Worm (Caenorhabditis elegans) whole organism, L4 larva: ENCODE results near the gene fbxc-21.

Source experiments
- F10B5.3 ChIP-seq: sonication (generic microtip); optimal IDR thresholded peaks from 2 replicates; lab custom pipeline; 2016; ENCODE audit warnings: mild to moderate bottlenecking, missing genetic modification characterization, missing compliant biosample characterization
- Y48G9A.11 ChIP-seq: fragments of 200-800 bp; sonication (Bioruptor generic); IDR thresholded peaks from 2 replicates; pipeline ENCODE4 v1.3.6; 2022; ENCODE audit warnings: missing genetic modification reagents, missing genetic modification characterization, missing compliant biosample characterization
- ZK337.2 ChIP-seq: fragments of 200-800 bp; sonication (Bioruptor generic); IDR thresholded peaks from 2 replicates; pipeline ENCODE4 v1.3.6; 2022; ENCODE audit warnings: missing genetic modification reagents, missing genetic modification characterization, missing compliant biosample characterization
- aly-2 ChIP-seq: sonication (generic microtip); optimal IDR thresholded peaks from 2 replicates; lab custom pipeline; 2018; ENCODE audit warnings: missing biosample characterization, missing genetic modification characterization
- ceh-44 ChIP-seq: fragments of 200-800 bp; sonication (Bioruptor generic); IDR thresholded peaks from 2 replicates; pipeline ENCODE4 v1.3.6; 2022; ENCODE audit warnings: missing genetic modification reagents, missing genetic modification characterization, missing compliant biosample characterization
- ceh-62 ChIP-seq: sonication (generic microtip); optimal IDR thresholded peaks from 2 replicates; lab custom pipeline; 2017; ENCODE audit warnings: missing biosample characterization, missing genetic modification characterization
- ceh-82 ChIP-seq: sonication (generic microtip); optimal IDR thresholded peaks from 2 replicates; lab custom pipeline; 2017; ENCODE audit warnings: missing biosample characterization, missing genetic modification characterization
- ces-1 ChIP-seq: fragments of 150-350 bp; sonication (generic microtip); optimal IDR thresholded peaks from 4 replicates; lab custom pipeline; 2014; ENCODE audit warnings: missing biosample characterization, missing genetic modification reagents, missing genetic modification characterization
- cey-2 ChIP-seq: sonication (generic microtip); optimal IDR thresholded peaks from 3 replicates; lab custom pipeline; 2017; ENCODE audit warnings: missing genetic modification characterization, mild to moderate bottlenecking, missing compliant biosample characterization, antibody characterized with exemption, borderline replicate concordance; ENCODE audit not compliant: insufficient read depth
- ctbp-1 ChIP-seq: fragments of 200-800 bp; sonication (Bioruptor generic); IDR thresholded peaks from 2 replicates; pipeline ENCODE4 v1.3.6; 2022; ENCODE audit warnings: missing genetic modification reagents, missing genetic modification characterization, missing compliant biosample characterization
- daf-12 ChIP-seq: fragments of 150-350 bp; optimal IDR thresholded peaks from 2 replicates; lab custom pipeline; 2014; ENCODE audit warnings: missing biosample characterization, missing genetic modification reagents, missing genetic modification characterization
- daf-16 ChIP-seq, 3 experiments: sonication (generic microtip); optimal IDR thresholded peaks; 2 replicates each; lab custom pipeline; 2016 to 2017; ENCODE audit warnings: missing genetic modification characterization in 3 of 3, missing genetic modification reagents in 3 of 3, mild to moderate bottlenecking in 2 of 3, missing compliant biosample characterization in 2 of 3, missing biosample characterization in 1 of 3, moderate library complexity in 1 of 3
- dmd-6 ChIP-seq: fragments of 200-800 bp; sonication (Bioruptor generic); IDR thresholded peaks from 2 replicates; pipeline ENCODE4 v1.3.6; 2022; ENCODE audit warnings: missing genetic modification reagents, missing genetic modification characterization, missing compliant biosample characterization
- dmd-9 ChIP-seq: fragments of 200-800 bp; sonication (Bioruptor generic); IDR thresholded peaks from 2 replicates; pipeline ENCODE4 v1.3.6; 2022; ENCODE audit warnings: missing genetic modification reagents, missing genetic modification characterization, missing compliant biosample characterization
- dpl-1 ChIP-seq: fragments of 150-350 bp; optimal IDR thresholded peaks from 2 replicates; lab custom pipeline; 2014; ENCODE audit warnings: missing biosample characterization, missing genetic modification reagents, missing genetic modification characterization
- duxl-1 ChIP-seq: sonication (generic microtip); optimal IDR thresholded peaks from 2 replicates; lab custom pipeline; 2016; ENCODE audit warnings: mild to moderate bottlenecking, missing genetic modification characterization, moderate library complexity, missing compliant biosample characterization; ENCODE audit not compliant: poor library complexity
- egl-27 ChIP-seq: sonication (generic microtip); optimal IDR thresholded peaks from 3 replicates; lab custom pipeline; 2017; ENCODE audit warnings: missing biosample characterization, missing genetic modification reagents, missing genetic modification characterization
- fos-1 ChIP-seq: fragments of 150-350 bp; optimal IDR thresholded peaks from 2 replicates; lab custom pipeline; 2014; ENCODE audit warnings: missing biosample characterization, missing genetic modification characterization
- hlh-11 ChIP-seq: fragments of 200-800 bp; sonication (Bioruptor generic); optimal IDR thresholded peaks from 2 replicates; lab custom pipeline; 2018; ENCODE audit warnings: mild to moderate bottlenecking, missing genetic modification characterization, missing compliant biosample characterization
- lin-13 ChIP-seq: fragments of 150-350 bp; optimal IDR thresholded peaks from 2 replicates; lab custom pipeline; 2014; ENCODE audit warnings: missing biosample characterization, missing genetic modification reagents, missing genetic modification characterization
- lin-15B ChIP-seq: fragments of 150-350 bp; sonication (generic microtip); optimal IDR thresholded peaks from 3 replicates; lab custom pipeline; 2014; ENCODE audit warnings: missing biosample characterization, missing genetic modification characterization
- lin-38 ChIP-seq: fragments of 200-800 bp; sonication (Bioruptor generic); IDR thresholded peaks from 2 replicates; pipeline ENCODE4 v1.3.6; 2022; ENCODE audit warnings: missing genetic modification reagents, missing genetic modification characterization, missing compliant biosample characterization
- madf-5 ChIP-seq, 2 experiments: fragments of 200-800 bp; sonication (Bioruptor generic); IDR thresholded peaks; 2 replicates each; pipeline ENCODE4 v1.3.6; 2022; ENCODE audit warnings: missing compliant biosample characterization in 2 of 2, missing genetic modification characterization in 2 of 2
- mdl-1 ChIP-seq, 2 experiments: fragments of 150-350 bp in 1 of 2; sonication (generic microtip) in 1 of 2; optimal IDR thresholded peaks; 2 replicates each; lab custom pipeline; 2014 to 2017; ENCODE audit warnings: missing biosample characterization in 2 of 2, missing genetic modification characterization in 2 of 2
- mxl-3 ChIP-seq: fragments of 200-800 bp; sonication (Bioruptor generic); optimal IDR thresholded peaks from 2 replicates; lab custom pipeline; 2018; ENCODE audit warnings: mild to moderate bottlenecking, missing genetic modification characterization, missing compliant biosample characterization
- nhr-102 ChIP-seq: sonication (generic microtip); optimal IDR thresholded peaks from 2 replicates; lab custom pipeline; 2016; ENCODE audit warnings: mild to moderate bottlenecking, missing genetic modification characterization, moderate library complexity, missing compliant biosample characterization
- nhr-111 ChIP-seq: fragments of 200-800 bp; sonication (Bioruptor generic); optimal IDR thresholded peaks from 2 replicates; lab custom pipeline; 2018; ENCODE audit warnings: mild to moderate bottlenecking, missing genetic modification characterization, missing compliant biosample characterization
- nhr-28 ChIP-seq: fragments of 150-350 bp; optimal IDR thresholded peaks from 2 replicates; lab custom pipeline; 2014; ENCODE audit warnings: missing biosample characterization, missing genetic modification characterization
- nhr-6 ChIP-seq: fragments of 150-350 bp; optimal IDR thresholded peaks from 2 replicates; lab custom pipeline; 2014; ENCODE audit warnings: missing biosample characterization, missing genetic modification characterization
- nhr-77 ChIP-seq: fragments of 150-350 bp; optimal IDR thresholded peaks from 2 replicates; lab custom pipeline; 2014; ENCODE audit warnings: missing biosample characterization, missing genetic modification characterization
- php-3 ChIP-seq: fragments of 200-800 bp; sonication (Bioruptor generic); IDR thresholded peaks from 2 replicates; pipeline ENCODE4 v1.3.6; 2022; ENCODE audit warnings: missing genetic modification reagents, missing genetic modification characterization, missing compliant biosample characterization
- pqm-1 ChIP-seq: sonication (generic microtip); optimal IDR thresholded peaks from 2 replicates; lab custom pipeline; 2017; ENCODE audit warnings: missing biosample characterization, missing genetic modification characterization
- rbr-2 ChIP-seq: sonication (generic microtip); optimal IDR thresholded peaks from 2 replicates; lab custom pipeline; 2016; ENCODE audit warnings: missing genotype, missing genetic modification characterization, missing compliant biosample characterization
- skn-1 ChIP-seq: fragments of 150-350 bp; optimal IDR thresholded peaks from 2 replicates; lab custom pipeline; 2014; ENCODE audit warnings: missing biosample characterization, missing genetic modification characterization
- snpc-1.2 ChIP-seq: fragments of 200-800 bp; sonication (Bioruptor generic); IDR thresholded peaks from 2 replicates; pipeline ENCODE4 v1.3.6; 2022; ENCODE audit warnings: missing genetic modification reagents, missing genetic modification characterization, missing compliant biosample characterization
- snpc-4 ChIP-seq: fragments of 150-350 bp; optimal IDR thresholded peaks from 2 replicates; lab custom pipeline; 2014; ENCODE audit warnings: missing biosample characterization, missing genetic modification characterization
- spr-1 ChIP-seq: sonication (generic microtip); optimal IDR thresholded peaks from 2 replicates; lab custom pipeline; 2016; ENCODE audit warnings: mild to moderate bottlenecking, missing genetic modification characterization, missing compliant biosample characterization
- spr-3 ChIP-seq: fragments of 200-800 bp; sonication (Bioruptor generic); optimal IDR thresholded peaks from 2 replicates; lab custom pipeline; 2018; ENCODE audit warnings: mild to moderate bottlenecking, missing genetic modification characterization, missing compliant biosample characterization
- tag-97 ChIP-seq: fragments of 200-800 bp; sonication (Bioruptor generic); IDR thresholded peaks from 2 replicates; pipeline ENCODE4 v1.3.6; 2022; ENCODE audit warnings: missing genetic modification characterization, missing compliant biosample characterization
- tra-1 ChIP-seq: fragments of 200-800 bp; sonication (Bioruptor generic); IDR thresholded peaks from 2 replicates; pipeline ENCODE4 v1.3.6; 2022; ENCODE audit warnings: missing genetic modification reagents, missing genetic modification characterization, missing compliant biosample characterization
- unc-130 ChIP-seq: sonication (generic microtip); optimal IDR thresholded peaks from 2 replicates; lab custom pipeline; 2016; ENCODE audit warnings: missing genetic modification reagents, missing genetic modification characterization, missing compliant biosample characterization
- unc-62 ChIP-seq, 3 experiments: fragments of 150-350 bp in 1 of 3; sonication (generic microtip); optimal IDR thresholded peaks in 2 of 3; peaks in 1 of 3; 1 replicate in 1 of 3; 2 replicates in 2 of 3; lab custom pipeline; 2014 to 2017; ENCODE audit warnings: missing biosample characterization in 3 of 3, missing genetic modification characterization in 3 of 3, missing genetic modification reagents in 3 of 3, missing genotype in 1 of 3
- ztf-11 ChIP-seq: fragments of 150-350 bp; optimal IDR thresholded peaks from 2 replicates; lab custom pipeline; 2014; ENCODE audit warnings: missing biosample characterization, missing genetic modification characterization

fbxc-21 gene

ce11 chrII:1736353-1736752, 43.6 kb upstream of the fbxc-21 start, which contains the start of gene ceh-83 (continued):
- TF ChIP-seq spr-3 (GFP tag; lab: Kevin White, UChicago) (no peak), mdl-1 (tag; optimal IDR thresholded peaks at IDR 0.05; lab: Kevin White, UChicago) (no peak), skn-1 (tag; lab: Kevin White, UChicago) (no peak), lin-15B (tag; lab: Kevin White, UChicago) (no peak), cey-2 (no peak)

ce11 chrII:1735145-1735544, 42.4 kb upstream of the fbxc-21 start:
- TF ChIP-seq lin-15B (tag; lab: Kevin White, UChicago) (no peak), nhr-6 (no peak), mxl-3 (GFP tag; lab: Kevin White, UChicago) (no peak), nhr-102 (tag; lab: Kevin White, UChicago) (no peak), unc-62 (GFP tag; optimal IDR thresholded peaks at IDR 0.05 in 1 of 2; lab: Kevin White, UChicago) (peak in 1 of 2 experiments; percentile 96), unc-62 (tag; optimal IDR thresholded peaks at IDR 0.05; lab: Kevin White, UChicago) (no peak), hlh-11 (tag; lab: Kevin White, UChicago) (no peak), skn-1 (tag; lab: Kevin White, UChicago) (no peak), dmd-9 (no peak)

ce11 chrII:1731932-1732331, 39.2 kb upstream of the fbxc-21 start, which contains the start of gene ceh-82:
TSS of gene ceh-82 (plus strand) at chrII:1732232.
- no peak for TF ChIP-seq nhr-102 (tag; lab: Kevin White, UChicago)
- TF ChIP-seq nhr-28 (tag; lab: Kevin White, UChicago): no peak
- no peak for TF ChIP-seq dpl-1
- no peak for TF ChIP-seq snpc-1.2 (GFP tag; lab: Robert Waterston, UW)
- TF ChIP-seq ceh-82 (tag; lab: Kevin White, UChicago): no peak
- no peak for TF ChIP-seq fos-1 (tag; lab: Kevin White, UChicago)
- no peak for TF ChIP-seq egl-27
- TF ChIP-seq ztf-11 (tag; lab: Kevin White, UChicago): no peak
- TF ChIP-seq unc-130 (GFP tag; lab: Kevin White, UChicago): no peak
- TF ChIP-seq ceh-44 (GFP tag; lab: Robert Waterston, UW): no peak
- TF ChIP-seq lin-13 (GFP tag; lab: Kevin White, UChicago): no peak
- TF ChIP-seq F10B5.3: no peak
- TF ChIP-seq ceh-62 (tag; lab: Kevin White, UChicago): no peak
- TF ChIP-seq ctbp-1 (GFP tag; lab: Robert Waterston, UW): no peak
- no peak for TF ChIP-seq snpc-4 (tag; lab: Kevin White, UChicago)
- TF ChIP-seq nhr-6: no peak
- TF ChIP-seq tag-97: no peak
- TF ChIP-seq, all 104 proteins: peak for 0

DNA sequence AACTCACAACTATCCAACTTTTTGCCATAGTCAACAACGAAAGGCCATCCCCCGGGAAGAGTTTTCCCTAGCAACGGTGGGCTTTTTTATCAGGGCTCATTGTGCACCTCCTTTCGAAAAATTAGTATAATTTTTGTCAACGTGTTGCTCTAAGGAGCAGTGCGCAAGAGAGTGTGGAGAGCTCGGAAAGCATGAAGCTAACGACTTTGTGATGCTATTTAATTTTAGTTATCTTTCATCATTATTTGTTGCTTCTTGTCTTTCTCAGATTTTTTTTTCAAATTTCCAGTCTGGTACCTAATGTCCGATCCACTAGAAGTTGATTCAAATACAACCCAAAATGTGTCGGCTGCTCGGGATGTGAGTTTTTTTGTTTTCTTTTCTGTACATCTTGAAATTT, 37.4 kb upstream of the fbxc-21 start, which contains the start of gene ceh-81:
ceh-81 (plus strand) TSS at position 301 of the 400 bp plus-strand sequence.
- TF ChIP-seq ztf-11 (tag; lab: Kevin White, UChicago) (no peak), spr-1 (no peak), ceh-62 (tag; lab: Kevin White, UChicago) (no peak), unc-62 (GFP tag; optimal IDR thresholded peaks at IDR 0.05 in 1 of 2; lab: Kevin White, UChicago) (peak in 1 of 2 experiments; percentile 23), unc-62 (tag; optimal IDR thresholded peaks at IDR 0.05; lab: Kevin White, UChicago) (no peak), ces-1 (no peak), nhr-6 (no peak), nhr-102 (tag; lab: Kevin White, UChicago) (no peak), tra-1 (no peak), nhr-111 (no peak)

DNA sequence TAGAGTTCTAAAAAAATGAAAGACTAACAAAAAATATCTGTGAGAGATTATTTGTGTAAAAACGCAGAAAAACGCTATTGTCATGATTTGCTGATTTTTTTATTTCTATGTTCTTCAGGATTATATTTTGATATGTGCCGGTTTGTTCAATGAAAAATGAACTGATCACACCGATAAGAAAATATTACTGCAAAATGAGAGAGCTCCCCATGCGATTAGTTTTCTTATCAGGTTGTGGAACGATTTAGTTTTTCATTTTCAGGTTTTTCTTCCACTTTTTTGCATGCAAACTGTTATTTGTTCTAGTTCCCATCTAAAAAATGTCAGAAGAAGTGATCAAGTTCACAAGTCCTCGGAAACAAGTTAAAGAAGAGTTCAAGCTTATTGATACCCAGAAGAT, 35.5 kb upstream of the fbxc-21 start, which contains the start of gene btb-9:
btb-9 (plus strand) TSS at position 254 of the 400 bp plus-strand sequence.
- no peak for TF ChIP-seq daf-12 (tag; lab: Kevin White, UChicago)
- TF ChIP-seq rbr-2 (tag; lab: Kevin White, UChicago): no peak
- TF ChIP-seq ZK337.2 (GFP tag; lab: Robert Waterston, UW): no peak
- no peak for TF ChIP-seq lin-38 (GFP tag; lab: Robert Waterston, UW)
- TF ChIP-seq aly-2 (tag; lab: Kevin White, UChicago): no peak
- peak; percentile 84 for TF ChIP-seq nhr-28 (tag; lab: Kevin White, UChicago)
- TF ChIP-seq daf-16 (GFP tag; optimal IDR thresholded peaks at IDR 0.05; lab: Kevin White, UChicago): no peak
- TF ChIP-seq daf-16 (tag; optimal IDR thresholded peaks at IDR 0.05; lab: Kevin White, UChicago): peak; percentile 58
- TF ChIP-seq php-3: 0 out of 2 replicates have a peak, but pooled peaks have one; percentile 11
- no peak for TF ChIP-seq Y48G9A.11 (GFP tag; lab: Robert Waterston, UW)
- no peak for TF ChIP-seq snpc-1.2 (GFP tag; lab: Robert Waterston, UW)
- TF ChIP-seq ceh-62 (tag; lab: Kevin White, UChicago): no peak
- peak; percentile 4 for TF ChIP-seq duxl-1 (tag; lab: Kevin White, UChicago)
- peak; percentile 72 for TF ChIP-seq dmd-6 (GFP tag; lab: Robert Waterston, UW)
- no peak for TF ChIP-seq ceh-44 (GFP tag; lab: Robert Waterston, UW)
- peak; percentile 96 for TF ChIP-seq pqm-1 (tag; lab: Kevin White, UChicago)
- no peak for TF ChIP-seq unc-62 (GFP tag; optimal IDR thresholded peaks at IDR 0.05 in 1 of 2; lab: Kevin White, UChicago)
- TF ChIP-seq unc-62 (tag; optimal IDR thresholded peaks at IDR 0.05; lab: Kevin White, UChicago): no peak
- no peak for TF ChIP-seq madf-5 (GFP tag; IDR thresholded peaks at IDR 0.05; lab: Robert Waterston, UW)
- TF ChIP-seq nhr-77 (tag; lab: Kevin White, UChicago): no peak
